Worm (Caenorhabditis elegans) whole organism, L4/young adult: ENCODE measurements around the gene T09F5.1.

ENCODE experiments used
- W03F9.2 ChIP-seq: fragments of 150-350 bp; optimal IDR thresholded peaks from 2 replicates; lab custom pipeline; 2014; ENCODE audit warnings: missing biosample characterization, missing genetic modification characterization
- dao-5 ChIP-seq: sonication (generic microtip); optimal IDR thresholded peaks from 2 replicates; lab custom pipeline; 2016; ENCODE audit warnings: missing genotype, missing genetic modification characterization, moderate library complexity, missing compliant biosample characterization
- him-1 ChIP-seq: sonication (generic microtip); optimal IDR thresholded peaks from 2 replicates; lab custom pipeline; 2016; ENCODE audit warnings: missing genotype, missing genetic modification reagents, missing genetic modification characterization, missing compliant biosample characterization

DNA sequence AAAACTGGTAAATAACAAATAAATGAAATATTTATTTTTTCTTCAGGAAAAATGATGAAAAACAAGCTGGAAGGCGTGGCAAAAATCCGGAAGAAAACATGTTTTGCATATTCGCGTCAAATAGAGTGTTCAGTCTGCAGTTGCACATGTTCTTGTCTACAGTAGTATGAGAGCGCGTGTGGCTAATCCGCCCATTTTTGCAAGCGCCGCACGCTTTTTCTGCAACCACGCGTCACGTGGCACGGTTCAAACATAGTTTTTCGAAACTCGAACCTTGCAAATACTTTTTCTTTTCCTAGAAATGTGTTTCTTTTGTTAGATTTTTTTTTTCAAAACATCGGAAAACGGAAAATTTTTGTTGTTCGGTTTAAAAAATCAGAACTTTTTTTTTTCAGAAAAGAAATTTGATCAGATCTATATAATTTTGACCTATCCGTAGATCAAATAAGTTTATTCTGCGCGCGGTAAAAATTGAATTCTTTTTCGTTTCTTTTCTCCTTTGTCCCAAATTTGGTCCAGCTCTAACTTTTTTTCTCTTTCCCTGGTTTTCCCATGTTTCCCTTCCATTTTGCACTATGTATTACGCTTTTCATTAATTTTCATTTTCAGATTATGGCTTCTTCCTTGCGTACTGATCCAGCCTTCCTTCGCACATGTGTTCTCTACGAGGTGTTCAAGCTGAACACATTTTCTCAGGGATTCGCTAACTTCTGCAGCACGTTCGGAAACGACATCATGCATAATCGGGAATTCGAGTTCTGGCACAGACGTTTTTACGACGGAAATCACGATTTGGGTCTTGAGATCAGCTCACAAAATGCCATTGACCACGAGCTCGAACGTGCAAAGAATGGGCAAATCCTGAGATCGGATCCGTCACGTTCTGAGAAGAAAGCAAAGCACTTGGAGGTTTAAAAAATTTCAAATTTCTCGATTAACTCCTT lies 35.5 kb downstream of the T09F5.1 start, which contains the start of gene Y75B12B.1:
- TF ChIP-seq him-1 (tag; lab: Kevin White, UChicago) (no peak), dao-5 (no peak), W03F9.2 (tag; lab: Kevin White, UChicago) (peak; percentile 52)
